Worm (Caenorhabditis elegans) whole organism, mixed stage, embryonic: Measurements from ENCODE around the gene idpc-5.

Experiments
- M03D4.4 ChIP-seq: sonication (generic microtip); optimal IDR thresholded peaks from 2 replicates; lab custom pipeline; 2017; ENCODE audit warnings: mild to moderate bottlenecking, missing genetic modification characterization, missing compliant biosample characterization
- bed-3 ChIP-seq: fragments of 200-800 bp; sonication (Bioruptor generic); optimal IDR thresholded peaks from 3 replicates; lab custom pipeline; 2018; ENCODE audit warnings: mild to moderate bottlenecking, missing genetic modification characterization, moderate library complexity, missing compliant biosample characterization
- blmp-1 ChIP-seq: fragments of 150-350 bp; optimal IDR thresholded peaks from 2 replicates; lab custom pipeline; 2014; ENCODE audit warnings: missing biosample characterization, missing genetic modification characterization
- ceh-43 ChIP-seq: fragments of 200-800 bp; sonication (Bioruptor generic); optimal IDR thresholded peaks from 2 replicates; lab custom pipeline; 2018; ENCODE audit warnings: mild to moderate bottlenecking, missing genetic modification characterization, moderate library complexity, missing compliant biosample characterization
- ceh-83 ChIP-seq: fragments of 200-800 bp; sonication (Bioruptor generic); optimal IDR thresholded peaks from 2 replicates; lab custom pipeline; 2018; ENCODE audit warnings: mild to moderate bottlenecking, missing genetic modification characterization, missing compliant biosample characterization
- ces-1 ChIP-seq: fragments of 150-350 bp; optimal IDR thresholded peaks from 2 replicates; lab custom pipeline; 2014; ENCODE audit warnings: missing biosample characterization, missing genetic modification reagents, missing genetic modification characterization
- cnd-1 ChIP-seq: fragments of 200-800 bp; sonication (Bioruptor generic); optimal IDR thresholded peaks from 2 replicates; lab custom pipeline; 2018; ENCODE audit warnings: mild to moderate bottlenecking, missing genetic modification characterization, missing compliant biosample characterization
- elt-1 ChIP-seq: sonication (generic microtip); optimal IDR thresholded peaks from 2 replicates; lab custom pipeline; 2017; ENCODE audit warnings: missing genetic modification characterization, mild to moderate bottlenecking, missing compliant biosample characterization, antibody characterized with exemption, moderate library complexity, borderline replicate concordance; ENCODE audit not compliant: insufficient read depth
- elt-3 ChIP-seq: fragments of 150-350 bp; optimal IDR thresholded peaks from 2 replicates; lab custom pipeline; 2014; ENCODE audit warnings: missing biosample characterization, missing genetic modification characterization
- flh-1 ChIP-seq: fragments of 200-800 bp; sonication (Bioruptor generic); optimal IDR thresholded peaks from 2 replicates; lab custom pipeline; 2018; ENCODE audit warnings: mild to moderate bottlenecking, missing genetic modification characterization, moderate library complexity, missing compliant biosample characterization
- ham-2 ChIP-seq: fragments of 200-800 bp; sonication (Bioruptor generic); optimal IDR thresholded peaks from 2 replicates; lab custom pipeline; 2018; ENCODE audit warnings: mild to moderate bottlenecking, missing genetic modification characterization, missing compliant biosample characterization
- hlh-1 ChIP-seq: fragments of 150-350 bp; optimal IDR thresholded peaks from 2 replicates; lab custom pipeline; 2014; ENCODE audit warnings: missing biosample characterization, missing genetic modification reagents, missing genetic modification characterization
- lin-13 ChIP-seq: fragments of 150-350 bp; optimal IDR thresholded peaks from 2 replicates; lab custom pipeline; 2014; ENCODE audit warnings: missing biosample characterization, missing genetic modification characterization
- lsy-2 ChIP-seq: fragments of 150-350 bp; optimal IDR thresholded peaks from 2 replicates; lab custom pipeline; 2014; ENCODE audit warnings: missing biosample characterization, missing genetic modification characterization
- mab-5 ChIP-seq: fragments of 150-350 bp; optimal IDR thresholded peaks from 2 replicates; lab custom pipeline; 2014; ENCODE audit warnings: missing biosample characterization, missing genetic modification characterization
- mep-1 ChIP-seq: fragments of 150-350 bp; optimal IDR thresholded peaks from 2 replicates; lab custom pipeline; 2017; ENCODE audit warnings: missing biosample characterization, missing genetic modification reagents, missing genetic modification characterization, inconsistent platforms
- mls-2 ChIP-seq: sonication (generic microtip); optimal IDR thresholded peaks from 2 replicates; lab custom pipeline; 2016; ENCODE audit warnings: mild to moderate bottlenecking, missing genetic modification characterization, moderate library complexity, missing compliant biosample characterization
- nhr-12 ChIP-seq: fragments of 150-350 bp; optimal IDR thresholded peaks from 2 replicates; lab custom pipeline; 2014; ENCODE audit warnings: missing biosample characterization, missing genetic modification characterization
- nhr-2 ChIP-seq: fragments of 150-350 bp; optimal IDR thresholded peaks from 2 replicates; lab custom pipeline; 2014; ENCODE audit warnings: missing biosample characterization, missing genetic modification characterization
- nhr-237 ChIP-seq: fragments of 150-350 bp; optimal IDR thresholded peaks from 2 replicates; lab custom pipeline; 2014; ENCODE audit warnings: missing biosample characterization, missing genetic modification characterization
- nhr-28 ChIP-seq: fragments of 150-350 bp; optimal IDR thresholded peaks from 2 replicates; lab custom pipeline; 2014; ENCODE audit warnings: missing biosample characterization, missing genetic modification characterization
- nhr-76 ChIP-seq: sonication (generic microtip); optimal IDR thresholded peaks from 2 replicates; lab custom pipeline; 2017; ENCODE audit warnings: missing biosample characterization, missing genetic modification characterization
- pha-4 ChIP-seq: fragments of 150-350 bp; optimal IDR thresholded peaks from 2 replicates; lab custom pipeline; 2018; ENCODE audit warnings: missing biosample characterization, missing genetic modification reagents, missing genetic modification characterization
- sem-2 ChIP-seq: fragments of 200-800 bp; sonication (Bioruptor generic); optimal IDR thresholded peaks from 2 replicates; lab custom pipeline; 2018; ENCODE audit warnings: mild to moderate bottlenecking, missing genetic modification characterization, missing compliant biosample characterization
- sptf-1 ChIP-seq: sonication (generic microtip); optimal IDR thresholded peaks from 2 replicates; lab custom pipeline; 2017; ENCODE audit warnings: mild to moderate bottlenecking, missing genetic modification characterization, moderate library complexity, missing compliant biosample characterization
- tbx-8 ChIP-seq: fragments of 200-800 bp; sonication (Bioruptor generic); optimal IDR thresholded peaks from 2 replicates; lab custom pipeline; 2018; ENCODE audit warnings: mild to moderate bottlenecking, missing genetic modification characterization, moderate library complexity, missing compliant biosample characterization
- unc-120 ChIP-seq: sonication (generic microtip); optimal IDR thresholded peaks from 2 replicates; lab custom pipeline; 2017; ENCODE audit warnings: missing genetic modification characterization, missing compliant biosample characterization; ENCODE audit not compliant: poor library complexity, severe bottlenecking
- zip-8 ChIP-seq: fragments of 150-350 bp; optimal IDR thresholded peaks from 2 replicates; lab custom pipeline; 2014; ENCODE audit warnings: missing biosample characterization, missing genetic modification characterization
- ztf-11 ChIP-seq: fragments of 150-350 bp; optimal IDR thresholded peaks from 2 replicates; lab custom pipeline; 2014; ENCODE audit warnings: missing biosample characterization, missing genetic modification characterization

The idpc-5 gene

DNA sequence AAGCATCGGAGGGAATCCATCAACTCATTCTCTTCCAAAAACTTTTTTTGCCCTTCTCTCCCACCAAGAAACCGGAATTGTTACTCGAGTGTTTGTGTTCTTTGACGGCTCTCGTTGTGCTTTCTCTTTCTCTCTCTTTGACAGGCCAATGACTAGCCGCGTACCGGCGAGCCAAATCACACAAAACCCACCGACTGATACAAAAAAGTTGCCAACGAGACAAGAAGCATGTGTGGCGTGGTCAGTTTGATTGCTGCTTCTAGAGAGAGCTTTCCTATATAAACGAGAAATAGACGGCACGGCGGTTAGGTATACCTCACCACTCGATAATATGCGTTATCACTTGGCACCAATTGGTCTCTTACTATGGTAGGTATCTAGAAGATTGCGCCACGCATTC lies 7.0 kb downstream of the idpc-5 start, which contains the start of gene pqn-63:
pqn-63 (plus strand) TSS at position 307 of the 400 bp plus-strand sequence.
- TF ChIP-seq lin-13 (tag; lab: Kevin White, UChicago) (no peak), cnd-1 (no peak), mls-2 (tag; lab: Kevin White, UChicago) (no peak), mep-1 (tag; lab: Kevin White, UChicago) (no peak), pha-4 (tag; lab: Kevin White, UChicago) (no peak), elt-3 (tag; lab: Kevin White, UChicago) (no peak), unc-120 (tag; lab: Kevin White, UChicago) (no peak), mab-5 (no peak), nhr-12 (no peak), M03D4.4 (no peak), sptf-1 (tag; lab: Kevin White, UChicago) (no peak), nhr-2 (tag; lab: Kevin White, UChicago) (no peak), sem-2 (GFP tag; lab: Kevin White, UChicago) (no peak)

ce11 chrV:9609217-9609616 lies 13.5 kb downstream of the idpc-5 start:
- TF ChIP-seq tbx-8 (GFP tag; lab: Kevin White, UChicago) = no peak
- TF ChIP-seq ces-1 (GFP tag; lab: Kevin White, UChicago) = no peak
- no peak for TF ChIP-seq bed-3 (GFP tag; lab: Kevin White, UChicago)
- no peak for TF ChIP-seq zip-8 (tag; lab: Kevin White, UChicago)
- TF ChIP-seq lin-13 (tag; lab: Kevin White, UChicago) = no peak
- no peak for TF ChIP-seq flh-1 (GFP tag; lab: Kevin White, UChicago)
- TF ChIP-seq hlh-1 (tag; lab: Kevin White, UChicago) = no peak
- TF ChIP-seq nhr-12 = no peak
- TF ChIP-seq blmp-1 = no peak
- TF ChIP-seq pha-4 (tag; lab: Kevin White, UChicago) = no peak
- no peak for TF ChIP-seq M03D4.4

DNA sequence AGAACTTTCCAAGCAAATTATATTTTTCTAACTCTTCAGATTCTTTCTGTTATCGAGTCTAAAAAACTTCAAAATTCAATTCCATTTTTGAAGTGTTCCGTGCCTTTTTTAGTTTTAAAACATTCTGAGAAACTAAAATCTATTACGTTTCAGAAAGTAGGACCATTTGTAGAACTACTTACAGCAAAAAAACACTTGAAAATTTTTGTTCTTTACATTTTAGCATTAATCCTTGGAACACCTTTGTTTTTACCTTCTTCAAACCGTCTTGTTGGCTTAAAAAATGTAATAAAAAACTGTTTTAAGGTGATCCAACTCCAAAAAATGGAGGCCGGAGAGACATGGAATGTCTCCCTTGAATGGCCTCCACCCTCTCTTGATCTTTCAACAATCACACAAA lies 14.5 kb downstream of the idpc-5 start, which contains the start of gene dop-2:
dop-2 (plus strand) TSS at position 301 of the 400 bp plus-strand sequence.
- no peak for TF ChIP-seq mls-2 (tag; lab: Kevin White, UChicago)
- TF ChIP-seq lin-13 (tag; lab: Kevin White, UChicago) = no peak
- TF ChIP-seq elt-3 (tag; lab: Kevin White, UChicago) = no peak
- no peak for TF ChIP-seq M03D4.4
- no peak for TF ChIP-seq mab-5
- TF ChIP-seq pha-4 (tag; lab: Kevin White, UChicago) = no peak

DNA sequence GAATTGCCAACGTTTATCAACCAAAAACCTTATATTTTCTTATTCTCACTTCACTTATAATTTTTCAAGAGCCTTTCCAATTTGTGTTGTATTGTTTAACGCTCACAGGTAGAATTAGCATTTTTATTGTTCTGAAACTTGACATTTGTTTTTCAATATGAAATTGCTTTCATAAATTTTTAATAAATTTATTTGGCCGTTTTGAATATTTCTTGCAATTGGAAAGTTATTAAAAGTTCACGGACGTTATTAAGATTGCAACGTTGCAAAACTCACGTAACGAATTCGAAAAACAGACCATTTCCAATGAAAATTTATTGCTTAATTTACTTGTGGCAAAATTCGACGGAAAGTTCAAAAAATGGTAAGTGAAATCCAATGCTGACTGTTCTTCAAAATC lies 32.4 kb downstream of the idpc-5 start, which contains the start of gene K09G1.2:
K09G1.2 (plus strand) TSS at position 301 of the 400 bp plus-strand sequence.
- TF ChIP-seq lsy-2 (tag; lab: Kevin White, UChicago) = no peak
- TF ChIP-seq tbx-8 (GFP tag; lab: Kevin White, UChicago) = no peak
- TF ChIP-seq nhr-76 (tag; lab: Kevin White, UChicago) = no peak
- TF ChIP-seq unc-120 (tag; lab: Kevin White, UChicago) = no peak
- TF ChIP-seq ceh-83 (GFP tag; lab: Kevin White, UChicago) = no peak
- TF ChIP-seq lin-13 (tag; lab: Kevin White, UChicago) = no peak
- TF ChIP-seq nhr-2 (tag; lab: Kevin White, UChicago) = no peak
- no peak for TF ChIP-seq ztf-11 (tag; lab: Kevin White, UChicago)
- no peak for TF ChIP-seq nhr-237 (tag; lab: Kevin White, UChicago)
- no peak for TF ChIP-seq ceh-43 (GFP tag; lab: Kevin White, UChicago)
- TF ChIP-seq sptf-1 (tag; lab: Kevin White, UChicago) = no peak
- no peak for TF ChIP-seq mep-1 (tag; lab: Kevin White, UChicago)
- no peak for TF ChIP-seq M03D4.4
- no peak for TF ChIP-seq ham-2 (GFP tag; lab: Kevin White, UChicago)
- no peak for TF ChIP-seq elt-1 (tag; lab: Kevin White, UChicago)
- TF ChIP-seq elt-3 (tag; lab: Kevin White, UChicago) = no peak
- no peak for TF ChIP-seq nhr-28 (tag; lab: Kevin White, UChicago)

- peak; percentile 36 for TF ChIP-seq elt-1 (tag; lab: Kevin White, UChicago)
- TF ChIP-seq flh-1 (GFP tag; lab: Kevin White, UChicago) = no peak
- no peak for TF ChIP-seq ceh-83 (GFP tag; lab: Kevin White, UChicago)
- no peak for TF ChIP-seq M03D4.4
- no peak for TF ChIP-seq bed-3 (GFP tag; lab: Kevin White, UChicago)
- TF ChIP-seq, all 35 proteins: peak for 1
Measured at ce11 chrV:9588574-9588973, 34.2 kb downstream of the idpc-5 start.
